Fruit fly (Drosophila melanogaster) S2 (cell line): ENCODE results near the gene Tsc1.

Source experiments
- CG8478 ChIP-seq: fragments of >200 bp; optimal IDR thresholded peaks from 2 replicates; lab custom pipeline; 2018
- CTCF ChIP-seq, 2 experiments: fragments of >200 bp; optimal IDR thresholded peaks; 2 replicates each; lab custom pipeline; 2018

Tsc1 gene

DNA sequence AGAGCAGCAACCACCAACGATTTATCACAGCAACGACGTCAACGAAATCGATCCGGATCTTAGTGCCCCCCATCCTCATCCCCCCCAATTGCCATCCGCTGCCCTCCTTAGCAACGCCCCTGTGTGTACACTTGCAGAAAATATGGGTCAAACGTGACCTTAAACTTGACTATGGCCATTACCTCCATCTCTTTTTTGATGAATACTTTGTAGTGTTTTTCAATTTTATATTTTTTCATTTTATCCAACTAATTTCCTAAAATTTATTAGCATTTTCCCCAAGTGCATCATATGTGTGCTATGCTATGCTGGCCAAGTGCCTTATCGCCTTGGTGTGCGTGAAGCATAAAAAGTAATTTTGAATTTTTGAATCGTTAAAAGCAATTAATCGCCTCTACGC lies 12.9 kb downstream of the Tsc1 start:
- TF ChIP-seq CG8478 (lab: Kevin White, UChicago) (no peak), CTCF (optimal IDR thresholded peaks at IDR 0.05; lab: Kevin White, UChicago) (no peak)

- TF ChIP-seq CTCF (optimal IDR thresholded peaks at IDR 0.05; lab: Kevin White, UChicago): no peak
Observed at dm6 chr3R:24143372-24143771, 13.3 kb downstream of the Tsc1 start.

DNA sequence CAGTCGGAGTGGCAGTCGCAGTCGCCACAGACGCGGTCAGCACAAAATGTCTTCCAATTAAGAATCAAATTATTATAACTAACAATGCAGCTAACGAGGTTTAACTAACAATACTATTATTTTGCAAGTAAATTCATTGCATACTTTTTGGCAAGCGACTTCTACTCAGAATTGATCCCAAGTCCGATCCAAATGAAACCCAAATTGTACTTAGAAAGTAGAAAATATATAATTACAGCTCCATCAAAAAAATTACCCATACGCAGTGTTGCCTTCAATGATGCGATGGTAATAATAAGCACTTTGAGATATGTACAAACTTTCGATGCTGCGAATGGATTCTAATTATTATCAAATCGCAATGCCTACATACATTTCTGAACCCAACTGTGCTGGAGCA lies 13.7 kb downstream of the Tsc1 start:
- no peak for TF ChIP-seq CTCF (optimal IDR thresholded peaks at IDR 0.05; lab: Kevin White, UChicago)
- TF ChIP-seq CG8478 (lab: Kevin White, UChicago): no peak

DNA sequence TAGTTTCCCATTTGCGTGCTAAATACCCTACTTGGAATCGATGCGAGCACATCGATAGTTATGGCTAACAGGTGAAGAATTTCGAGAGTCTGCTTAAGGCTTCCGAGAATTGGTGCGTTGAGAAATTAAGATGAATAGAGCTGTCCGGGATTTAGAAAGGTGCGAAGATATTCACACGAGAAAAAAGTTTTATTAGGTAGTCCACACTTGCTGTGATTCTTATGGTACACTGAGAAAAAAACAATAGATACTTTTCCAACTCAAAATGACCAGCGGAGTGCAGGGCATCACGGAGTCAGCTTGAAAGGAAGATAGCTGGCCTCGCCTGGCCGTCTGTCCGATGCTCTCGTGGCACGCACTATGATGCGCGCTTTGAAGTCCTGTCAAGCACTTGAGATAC lies 14.4 kb downstream of the Tsc1 start:
- TF ChIP-seq CTCF (optimal IDR thresholded peaks at IDR 0.05; lab: Kevin White, UChicago) (no peak), CG8478 (lab: Kevin White, UChicago) (no peak)

DNA sequence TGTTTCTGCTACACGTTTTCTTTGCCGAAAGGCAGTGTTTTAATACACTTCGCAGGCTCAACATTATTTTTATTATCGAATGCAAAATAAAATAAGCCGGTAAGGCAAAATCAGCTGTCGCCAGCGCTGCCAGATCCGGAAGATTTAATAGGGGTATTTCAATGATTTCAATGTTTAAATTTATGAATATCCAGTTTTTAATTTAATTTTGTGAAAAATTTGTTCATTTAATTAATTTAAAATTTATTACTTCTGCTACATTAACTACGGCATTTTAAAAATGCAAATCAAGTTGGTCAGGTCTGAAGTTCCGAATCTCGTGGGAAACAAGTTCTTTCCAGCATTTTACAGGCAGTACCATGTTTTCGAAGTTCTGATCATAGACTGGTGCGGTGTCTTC lies 18.7 kb downstream of the Tsc1 start, which contains the start of gene Slimp:
Gene Slimp, minus strand, starts transcription at position 130 of the 400 bp plus-strand sequence.
- no peak for TF ChIP-seq CTCF (optimal IDR thresholded peaks at IDR 0.05; lab: Kevin White, UChicago)
- TF ChIP-seq CG8478 (lab: Kevin White, UChicago): no peak

- TF ChIP-seq CTCF (optimal IDR thresholded peaks at IDR 0.05; lab: Kevin White, UChicago): no peak
- no peak for TF ChIP-seq CG8478 (lab: Kevin White, UChicago)
Observed at dm6 chr3R:24150103-24150502, 20.0 kb downstream of the Tsc1 start, which contains the start of gene p38c. Gene p38c (minus strand): TSS chr3R:24150203.

DNA sequence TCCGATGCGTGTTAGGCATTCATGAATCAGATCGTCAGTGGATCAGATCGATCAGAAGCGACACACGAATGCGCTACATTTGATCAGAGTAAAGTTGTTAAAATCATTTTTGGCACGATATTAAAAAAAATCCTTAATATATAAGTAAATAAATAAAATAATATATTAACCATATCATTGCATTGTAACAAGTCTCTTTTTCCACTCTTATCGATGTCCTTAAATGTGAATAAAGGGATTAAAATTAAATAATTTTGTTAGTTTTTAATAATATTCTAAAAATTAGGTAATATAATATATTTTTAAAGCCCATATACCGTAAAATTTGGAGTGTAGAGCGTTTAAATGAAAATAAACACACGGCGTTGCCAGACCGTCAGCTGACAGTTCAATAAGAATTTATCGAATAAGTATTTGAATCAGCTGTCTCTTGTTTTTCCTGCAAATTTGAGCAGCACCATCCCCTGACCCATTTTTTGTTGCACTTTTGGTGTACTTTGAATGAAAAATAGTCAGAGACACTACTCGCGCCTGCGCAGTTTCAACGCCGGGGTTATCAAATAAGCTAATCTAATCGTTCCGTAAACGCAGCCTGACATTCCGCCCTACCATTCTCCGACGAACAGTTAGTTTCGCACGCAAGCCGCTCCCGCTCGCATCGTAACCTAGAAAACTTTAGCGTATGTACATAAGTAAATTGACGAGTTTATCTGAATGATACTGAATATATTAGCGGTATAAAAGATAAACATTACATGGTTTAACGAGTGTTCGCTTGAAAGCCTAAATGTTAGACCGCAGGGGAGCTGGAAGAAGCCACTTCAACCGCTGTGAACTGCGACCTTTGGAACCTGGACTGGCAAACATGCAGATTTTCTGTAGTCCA lies 22.1 kb downstream of the Tsc1 start, which contains the start of the genes p38a and CG6178:
Gene p38a, minus strand, starts transcription at position 398 of the 886 bp plus-strand sequence.
Gene CG6178, plus strand, starts transcription at position 424 of the 886 bp plus-strand sequence.
- TF ChIP-seq CG8478 (lab: Kevin White, UChicago) (no peak), CTCF (optimal IDR thresholded peaks at IDR 0.05; lab: Kevin White, UChicago) (no peak)

DNA sequence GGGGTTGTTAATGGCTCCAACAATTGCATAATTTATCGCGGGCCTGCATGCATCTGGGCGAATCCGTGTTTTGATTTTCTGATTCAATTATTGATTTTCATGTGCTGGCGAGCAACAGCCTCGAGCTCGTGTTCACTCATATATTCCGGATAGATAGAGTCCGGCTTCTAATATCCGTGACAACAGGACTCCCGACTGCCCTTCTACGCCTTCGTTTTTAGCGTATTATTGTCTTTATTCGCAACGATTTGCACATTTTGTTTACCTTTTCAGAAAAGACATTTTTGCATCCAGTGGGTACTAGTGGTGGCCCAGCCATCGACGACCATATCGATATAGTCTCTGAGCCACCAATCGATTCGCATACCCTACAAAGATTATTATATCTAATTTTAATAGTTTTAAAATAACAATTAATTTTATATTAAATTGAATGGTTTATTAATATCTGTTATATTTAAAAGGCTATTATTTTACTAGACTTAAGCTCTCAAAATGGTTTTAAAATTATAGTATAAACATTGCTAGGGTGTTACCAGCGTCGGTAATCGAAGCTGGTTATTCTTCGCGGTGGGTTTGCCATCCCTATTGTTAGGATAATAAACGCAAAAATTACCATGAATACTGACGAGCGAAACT lies 31.2 kb downstream of the Tsc1 start, which contains the start of the genes Myo95E and TBC1d7:
Gene Myo95E, minus strand, starts transcription at position 326 of the 639 bp plus-strand sequence.
Gene TBC1d7, plus strand, starts transcription at position 555 of the 639 bp plus-strand sequence.
- TF ChIP-seq CG8478 (lab: Kevin White, UChicago): no peak
- no peak for TF ChIP-seq CTCF (optimal IDR thresholded peaks at IDR 0.05; lab: Kevin White, UChicago)

DNA sequence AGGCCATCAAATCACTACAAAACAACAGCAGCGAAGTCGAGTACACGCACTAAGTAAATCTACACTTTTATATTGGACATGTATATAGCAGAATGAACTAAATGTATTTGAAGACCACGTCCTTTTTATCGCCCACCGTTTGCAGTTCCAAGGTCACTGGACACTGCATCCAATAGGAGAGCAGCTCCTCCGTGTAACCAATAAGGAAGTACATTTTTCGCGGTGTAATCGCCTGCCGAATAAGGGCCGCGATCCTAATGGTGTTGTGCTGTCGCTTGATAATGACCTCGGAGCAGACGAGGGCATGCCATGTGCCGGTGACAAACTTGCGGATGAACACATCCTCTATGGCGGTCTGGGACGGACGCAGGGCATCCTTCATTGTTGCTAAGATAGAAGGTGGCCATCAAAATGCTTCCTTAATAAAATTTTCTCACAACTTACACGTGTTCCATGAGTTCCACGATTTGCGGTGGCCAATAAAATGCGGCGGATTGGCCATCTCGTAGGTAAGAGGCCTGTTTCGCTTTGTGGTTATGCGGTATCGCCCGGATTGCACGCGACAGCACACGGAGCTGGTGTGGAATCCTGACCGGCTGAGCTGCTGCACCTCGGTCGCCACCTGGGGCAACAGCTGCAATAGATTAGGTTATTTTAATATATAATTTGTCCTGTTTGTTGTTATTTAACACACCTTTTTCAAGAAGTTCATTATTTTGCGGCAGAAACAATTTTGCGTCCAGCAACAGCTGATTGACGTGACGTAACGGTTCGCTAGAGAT lies 32.9 kb downstream of the Tsc1 start, which contains the start of gene mRpS24:
Gene mRpS24, minus strand, starts transcription at position 772 of the 782 bp plus-strand sequence.
- TF ChIP-seq CTCF (optimal IDR thresholded peaks at IDR 0.05; lab: Kevin White, UChicago) (no peak), CG8478 (lab: Kevin White, UChicago) (no peak)

- no peak for TF ChIP-seq CTCF (optimal IDR thresholded peaks at IDR 0.05; lab: Kevin White, UChicago)
- TF ChIP-seq CG8478 (lab: Kevin White, UChicago): no peak
Observed at dm6 chr3R:24163556-24164022, 33.5 kb downstream of the Tsc1 start, which contains the start of gene Apc2. Gene Apc2 (plus strand): TSS chr3R:24163966.

DNA sequence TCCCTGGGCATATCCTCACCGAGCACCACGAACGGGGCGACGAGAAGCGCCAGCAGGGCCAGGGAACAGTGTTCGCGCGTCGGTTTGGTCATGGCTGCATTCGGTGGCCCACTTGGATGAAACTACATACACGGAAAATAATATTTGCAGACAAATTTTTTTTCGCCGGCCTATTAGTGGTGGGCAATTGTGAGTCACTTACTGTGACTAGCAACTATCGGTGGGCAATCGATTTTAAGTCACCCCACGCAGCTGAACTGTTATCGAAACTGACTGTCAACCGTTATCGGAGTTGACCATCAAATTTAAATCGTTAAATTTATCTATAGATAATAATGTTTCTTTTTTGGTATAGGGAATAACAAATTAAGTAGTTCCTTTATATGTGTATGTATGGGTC lies 39.3 kb downstream of the Tsc1 start, which contains the start of gene CG5510:
Gene CG5510, minus strand, starts transcription at position 201 of the 400 bp plus-strand sequence.
- TF ChIP-seq CTCF (optimal IDR thresholded peaks at IDR 0.05; lab: Kevin White, UChicago) (peak in 1 of 2 experiments; percentile 14), CG8478 (lab: Kevin White, UChicago) (no peak)

DNA sequence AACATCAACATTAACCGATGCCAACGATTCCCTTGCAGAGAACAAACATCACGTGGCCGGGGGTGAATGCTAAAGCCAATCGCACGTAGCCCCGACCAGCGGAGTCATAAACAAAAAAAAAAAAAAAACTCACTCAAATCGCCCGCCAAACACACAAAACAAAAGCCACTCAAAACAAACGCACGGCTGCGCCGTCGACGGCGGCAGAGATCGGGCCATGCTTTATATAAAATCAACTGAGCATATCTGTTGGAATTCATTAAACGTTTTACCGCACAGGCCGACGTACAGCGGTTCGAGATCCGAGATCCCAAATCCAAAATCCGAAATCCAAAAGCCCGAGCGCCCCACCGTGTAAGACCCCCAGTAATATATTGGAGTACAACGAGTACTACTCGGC lies 42.3 kb downstream of the Tsc1 start, which contains the start of gene CG13606:
Gene CG13606, plus strand, starts transcription at position 250 of the 400 bp plus-strand sequence.
- TF ChIP-seq CG8478 (lab: Kevin White, UChicago) (no peak), CTCF (optimal IDR thresholded peaks at IDR 0.05; lab: Kevin White, UChicago) (no peak)
